Fruit fly (Drosophila melanogaster) whole organism, pupa: ENCODE results near the gene Rbf.

Source experiments
- CG10348 ChIP-seq: fragments of 200-800 bp; sonication (Bioruptor generic); IDR thresholded peaks from 2 replicates; pipeline ENCODE4 v1.3.6; 2022; ENCODE audit warnings: missing biosample characterization, missing genetic modification characterization
- CG12605 ChIP-seq: fragments of 200-800 bp; sonication (Bioruptor generic); IDR thresholded peaks from 2 replicates; pipeline ENCODE4 v1.3.6; 2022; ENCODE audit warnings: missing biosample characterization, missing genetic modification characterization
- CG13204 ChIP-seq: fragments of 200-800 bp; sonication (Bioruptor generic); optimal IDR thresholded peaks from 2 replicates; lab custom pipeline; 2018; ENCODE audit warnings: missing biosample characterization, mild to moderate bottlenecking, missing genetic modification characterization, moderate library complexity
- CG14655 ChIP-seq: fragments of 200-800 bp; sonication (Bioruptor generic); optimal IDR thresholded peaks from 3 replicates; lab custom pipeline; 2017; ENCODE audit warnings: mild to moderate bottlenecking, missing biosample characterization, missing genetic modification reagents, missing genetic modification characterization
- CG15710 ChIP-seq: fragments of 200-800 bp; sonication (Bioruptor generic); optimal IDR thresholded peaks from 2 replicates; lab custom pipeline; 2018; ENCODE audit warnings: missing biosample characterization, mild to moderate bottlenecking, missing genetic modification characterization, moderate library complexity
- CG17806 ChIP-seq: fragments of 200-800 bp; sonication (Bioruptor generic); optimal IDR thresholded peaks from 2 replicates; lab custom pipeline; 2018; ENCODE audit warnings: missing biosample characterization, mild to moderate bottlenecking, missing genetic modification characterization, moderate library complexity
- CG32121 ChIP-seq: fragments of 200-800 bp; sonication (Bioruptor generic); IDR thresholded peaks from 2 replicates; pipeline ENCODE4 v1.3.6; 2022; ENCODE audit warnings: missing biosample characterization, missing genetic modification characterization
- CG34367 ChIP-seq: fragments of 200-800 bp; sonication (Bioruptor generic); optimal IDR thresholded peaks from 2 replicates; lab custom pipeline; 2018; ENCODE audit warnings: missing biosample characterization, mild to moderate bottlenecking, missing genetic modification characterization
- CG4496 ChIP-seq: fragments of 200-800 bp; sonication (Bioruptor generic); IDR thresholded peaks from 3 replicates; pipeline ENCODE4 v1.3.6; 2022; ENCODE audit warnings: missing biosample characterization, missing genetic modification characterization
- CG8159 ChIP-seq: fragments of 200-800 bp; sonication (Bioruptor generic); optimal IDR thresholded peaks from 3 replicates; lab custom pipeline; 2018; ENCODE audit warnings: missing biosample characterization, mild to moderate bottlenecking, missing genetic modification characterization, moderate library complexity
- CG8301 ChIP-seq: fragments of 200-800 bp; sonication (Bioruptor generic); optimal IDR thresholded peaks from 2 replicates; lab custom pipeline; 2018; ENCODE audit warnings: missing biosample characterization, mild to moderate bottlenecking, missing genetic modification characterization
- CG9948 ChIP-seq: fragments of 200-800 bp; sonication (Bioruptor generic); optimal IDR thresholded peaks from 2 replicates; lab custom pipeline; 2018; ENCODE audit warnings: missing biosample characterization, mild to moderate bottlenecking, missing genetic modification characterization, moderate library complexity
- D1 ChIP-seq: fragments of 200-800 bp; sonication (Bioruptor generic); optimal IDR thresholded peaks from 2 replicates; lab custom pipeline; 2018; ENCODE audit warnings: missing biosample characterization, mild to moderate bottlenecking, missing genetic modification characterization, moderate library complexity
- EcR ChIP-seq: fragments of 200-800 bp; sonication (Bioruptor generic); optimal IDR thresholded peaks from 3 replicates; lab custom pipeline; 2019; ENCODE audit warnings: missing biosample characterization, missing genetic modification characterization, mild to moderate bottlenecking, moderate library complexity, missing genetic modification reagents
- Ets98B ChIP-seq: fragments of 200-800 bp; sonication (Bioruptor generic); IDR thresholded peaks from 2 replicates; pipeline ENCODE4 v1.3.6; 2022; ENCODE audit warnings: missing biosample characterization, missing genetic modification characterization
- Pif1A ChIP-seq: fragments of 200-800 bp; sonication (Bioruptor generic); optimal IDR thresholded peaks from 3 replicates; lab custom pipeline; 2016; ENCODE audit warnings: missing biosample characterization, missing genetic modification characterization
- Pif1B ChIP-seq: fragments of 200-800 bp; sonication (Bioruptor generic); optimal IDR thresholded peaks from 3 replicates; lab custom pipeline; 2016; ENCODE audit warnings: missing biosample characterization, missing genetic modification characterization
- Snoo ChIP-seq: fragments of 200-800 bp; sonication (Bioruptor generic); optimal IDR thresholded peaks from 3 replicates; lab custom pipeline; 2017; ENCODE audit warnings: missing biosample characterization, mild to moderate bottlenecking, missing genetic modification characterization, inconsistent platforms
- fd96Ca ChIP-seq: fragments of 200-800 bp; sonication (Bioruptor generic); IDR thresholded peaks from 3 replicates; pipeline ENCODE4 v1.3.6; 2022; ENCODE audit warnings: missing biosample characterization, missing genetic modification characterization
- gl ChIP-seq: fragments of 200-800 bp; sonication (Bioruptor generic); optimal IDR thresholded peaks from 2 replicates; lab custom pipeline; 2018; ENCODE audit warnings: missing biosample characterization, mild to moderate bottlenecking, missing genetic modification characterization
- rn ChIP-seq: fragments of 200-800 bp; sonication (Bioruptor generic); IDR thresholded peaks from 2 replicates; pipeline ENCODE4 v1.3.6; 2022; ENCODE audit warnings: missing biosample characterization, missing genetic modification characterization

Gene Rbf

dm6 chrX:775184-775583 lies 26.1 kb downstream of the Rbf start:
- peak; percentile 40; the same call in 1 of the 2 replicates for TF ChIP-seq Ets98B (GFP tag; lab: Robert Waterston, UW)
- no peak for TF ChIP-seq CG10348 (GFP tag; lab: Robert Waterston, UW)
- peak; percentile 78 for TF ChIP-seq CG14655
- peak; percentile 74 for TF ChIP-seq Pif1A (GFP tag; lab: Kevin White, UChicago)
- TF ChIP-seq CG4496: peak; percentile 64; the same call in 1 of the 3 replicates
- TF ChIP-seq CG9948 (tag; lab: Kevin White, UChicago): peak; percentile 78
- peak; percentile 84 for TF ChIP-seq CG15710 (tag; lab: Kevin White, UChicago)
- peak; percentile 1 for TF ChIP-seq CG13204 (GFP tag; lab: Kevin White, UChicago)
- TF ChIP-seq EcR: no peak
- TF ChIP-seq Pif1B (GFP tag; lab: Kevin White, UChicago): peak; percentile 62
- TF ChIP-seq CG8301 (tag; lab: Kevin White, UChicago): peak; percentile 71
- TF ChIP-seq Snoo (tag; lab: Kevin White, UChicago): peak; percentile 59
- peak; percentile 80 for TF ChIP-seq CG8159 (tag; lab: Kevin White, UChicago)
- peak; percentile 71; the same call in 1 of the 2 replicates for TF ChIP-seq CG12605
- no peak for TF ChIP-seq D1 (tag; lab: Kevin White, UChicago)
- TF ChIP-seq CG32121: no peak
- TF ChIP-seq CG17806 (tag; lab: Kevin White, UChicago): peak; percentile 83
- peak; percentile 57; the same call in 1 of the 3 replicates for TF ChIP-seq fd96Ca (GFP tag; lab: Robert Waterston, UW)
- peak; percentile 56 for TF ChIP-seq gl (tag; lab: Kevin White, UChicago)
- no peak; the same call in 1 of the 2 replicates for TF ChIP-seq rn (GFP tag; lab: Robert Waterston, UW)
- peak; percentile 74 for TF ChIP-seq CG34367 (tag; lab: Kevin White, UChicago)

- no peak for TF ChIP-seq CG8301 (tag; lab: Kevin White, UChicago)
- TF ChIP-seq gl (tag; lab: Kevin White, UChicago): no peak
Observed at dm6 chrX:774160-774700, 27.0 kb downstream of the Rbf start.

dm6 chrX:772305-772986 lies 28.8 kb downstream of the Rbf start:
- no peak for TF ChIP-seq Pif1A (GFP tag; lab: Kevin White, UChicago)
- TF ChIP-seq CG4496: no peak
- no peak for TF ChIP-seq Ets98B (GFP tag; lab: Robert Waterston, UW)
- TF ChIP-seq Snoo (tag; lab: Kevin White, UChicago): no peak
- no peak for TF ChIP-seq CG8301 (tag; lab: Kevin White, UChicago)
- TF ChIP-seq gl (tag; lab: Kevin White, UChicago): no peak
- TF ChIP-seq CG32121: no peak
- no peak for TF ChIP-seq CG9948 (tag; lab: Kevin White, UChicago)
- TF ChIP-seq CG14655: no peak
- TF ChIP-seq fd96Ca (GFP tag; lab: Robert Waterston, UW): no peak

- no peak for TF ChIP-seq CG8301 (tag; lab: Kevin White, UChicago)
- TF ChIP-seq CG9948 (tag; lab: Kevin White, UChicago): peak; percentile 39
- TF ChIP-seq CG34367 (tag; lab: Kevin White, UChicago): peak; percentile 19
- TF ChIP-seq CG14655: peak; percentile 9
- TF ChIP-seq CG8159 (tag; lab: Kevin White, UChicago): peak; percentile 28
- TF ChIP-seq CG17806 (tag; lab: Kevin White, UChicago): peak; percentile 43
- TF ChIP-seq gl (tag; lab: Kevin White, UChicago): no peak
Observed at dm6 chrX:771431-772064, 29.7 kb downstream of the Rbf start.

- TF ChIP-seq gl (tag; lab: Kevin White, UChicago) (peak; percentile 60), CG8159 (tag; lab: Kevin White, UChicago) (peak; percentile 67), CG8301 (tag; lab: Kevin White, UChicago) (peak; percentile 64), fd96Ca (GFP tag; lab: Robert Waterston, UW) (peak; percentile 76), CG12605 (peak; percentile 46; the same call in 1 of the 2 replicates), rn (GFP tag; lab: Robert Waterston, UW) (no peak), CG34367 (tag; lab: Kevin White, UChicago) (peak; percentile 37), CG14655 (peak; percentile 70), D1 (tag; lab: Kevin White, UChicago) (no peak), CG13204 (GFP tag; lab: Kevin White, UChicago) (peak; percentile 89), Pif1A (GFP tag; lab: Kevin White, UChicago) (peak; percentile 78), Snoo (tag; lab: Kevin White, UChicago) (peak; percentile 61), CG17806 (tag; lab: Kevin White, UChicago) (peak; percentile 63), CG4496 (peak; percentile 74; the same call in 2 of the 3 replicates), EcR (peak; percentile 62), CG32121 (no peak), Ets98B (GFP tag; lab: Robert Waterston, UW) (peak; percentile 78), CG15710 (tag; lab: Kevin White, UChicago) (peak; percentile 68), Pif1B (GFP tag; lab: Kevin White, UChicago) (peak; percentile 79), CG9948 (tag; lab: Kevin White, UChicago) (peak; percentile 47), CG10348 (GFP tag; lab: Robert Waterston, UW) (no peak)
- TF ChIP-seq, all 21 proteins: peak for 17
Observed at dm6 chrX:769639-770124, 31.6 kb downstream of the Rbf start, which contains the start of gene fz3. Gene fz3, plus strand, starts transcription at chrX:769945.
